Worm (Caenorhabditis elegans): Measurements from ENCODE around the gene nhr-10.

DNA sequence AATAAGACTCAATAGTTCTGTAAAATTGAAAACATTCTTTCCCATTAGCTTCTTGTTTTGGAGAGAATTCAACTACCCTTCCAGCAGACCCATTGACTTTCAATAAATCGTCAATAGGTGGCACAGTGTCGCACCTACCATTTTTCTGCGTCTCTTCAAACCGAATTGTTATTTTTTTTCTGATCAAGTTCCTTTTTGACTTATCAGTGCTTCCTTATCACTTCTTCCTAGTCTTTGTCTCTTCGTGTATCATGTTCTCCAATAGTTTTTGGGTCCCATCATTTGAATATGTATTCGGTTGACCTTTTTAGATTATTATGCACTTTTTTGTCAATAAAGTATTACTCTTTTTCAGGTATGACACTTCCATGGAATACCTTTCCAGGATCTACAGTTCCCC lies 7.3 kb downstream of the nhr-10 start, which contains the start of gene odd-1:
- TF ChIP-seq let-607 (tag; optimal IDR thresholded peaks at IDR 0.05), result no peak
- TF ChIP-seq let-526 (GFP tag; IDR thresholded peaks at IDR 0.05), result no peak
- TF ChIP-seq lin-35 (GFP tag; optimal IDR thresholded peaks at IDR 0.05), result no peak
- no peak for TF ChIP-seq snpc-4 (GFP tag; optimal IDR thresholded peaks at IDR 0.05)
- no peak for TF ChIP-seq snpc-4 (tag; optimal IDR thresholded peaks at IDR 0.05)
- TF ChIP-seq lsl-1 (GFP tag; optimal IDR thresholded peaks at IDR 0.05), result no peak
- no peak for TF ChIP-seq madf-8 (GFP tag; conservative IDR thresholded peaks at IDR 0.05)
- no peak for TF ChIP-seq zfh-2 (GFP tag; conservative IDR thresholded peaks at IDR 0.05)

Data from whole organism, young adult.